Fruit fly (Drosophila melanogaster) whole organism: ENCODE measurements around the gene DENR.

ENCODE experiments used
- CG8478 ChIP-seq: fragments of >200 bp; optimal IDR thresholded peaks from 2 replicates; lab custom pipeline; 2018; ENCODE audit warnings: inconsistent platforms
- Dll ChIP-seq: fragments of >200 bp; optimal IDR thresholded peaks from 2 replicates; lab custom pipeline; 2017
- pan ChIP-seq: fragments of >200 bp; optimal IDR thresholded peaks from 2 replicates; lab custom pipeline; 2017
- psq ChIP-seq: fragments of >200 bp; optimal IDR thresholded peaks from 2 replicates; lab custom pipeline; 2017

DNA sequence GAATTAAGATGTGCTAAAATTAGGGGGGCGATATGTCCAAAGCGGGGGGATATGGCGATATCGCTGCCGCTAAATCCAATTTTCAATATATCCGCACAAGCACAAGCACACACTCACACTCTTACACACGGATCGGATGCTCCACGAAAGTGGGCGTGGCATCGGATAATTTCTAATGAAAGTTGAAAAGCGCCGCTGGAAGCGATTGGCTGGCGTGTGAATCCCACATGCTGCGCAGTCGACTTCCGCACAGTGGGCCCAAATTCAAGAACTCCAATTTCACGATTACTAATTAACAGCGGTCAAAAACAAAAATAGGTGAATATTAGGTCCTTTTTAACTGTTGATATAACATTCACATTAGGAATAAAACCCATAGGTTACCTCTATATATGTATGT lies 25.6 kb upstream of the DENR start:
- TF ChIP-seq Dll (no peak), CG8478 (lab: Kevin White, UChicago) (no peak), pan (lab: Kevin White, UChicago) (no peak), psq (lab: Kevin White, UChicago) (no peak)
